Fruit fly (Drosophila melanogaster): ENCODE data around the gene alpha-Man-Ic.
A peak's percentile ranks its signal among the peaks of the same experiment; 100 is the strongest.

The alpha-Man-Ic gene

dm6 chr3R:29903775-29904356, 26.3 kb downstream of the alpha-Man-Ic start, which contains the start of gene CG15517:
Gene CG15517, minus strand, starts transcription at chr3R:29903825.
- TF ChIP-seq CTCF (optimal IDR thresholded peaks at IDR 0.05) (peak; percentile 65 to 89), CG8478 (optimal IDR thresholded peaks at IDR 0.05) (no peak)

- no peak for TF ChIP-seq CTCF (optimal IDR thresholded peaks at IDR 0.05)
- no peak for TF ChIP-seq CG8478 (optimal IDR thresholded peaks at IDR 0.05)
Measured at dm6 chr3R:29899635-29900034, 30.6 kb downstream of the alpha-Man-Ic start.

- no peak for TF ChIP-seq CTCF (optimal IDR thresholded peaks at IDR 0.05)
- TF ChIP-seq CG8478 (optimal IDR thresholded peaks at IDR 0.05), result no peak
Measured at dm6 chr3R:29898588-29898987, 31.6 kb downstream of the alpha-Man-Ic start.

dm6 chr3R:29894393-29894792, 35.8 kb downstream of the alpha-Man-Ic start:
- TF ChIP-seq CG8478 (optimal IDR thresholded peaks at IDR 0.05) (no peak), CTCF (optimal IDR thresholded peaks at IDR 0.05) (no peak)

- TF ChIP-seq CTCF (optimal IDR thresholded peaks at IDR 0.05), result no peak
- TF ChIP-seq CG8478 (optimal IDR thresholded peaks at IDR 0.05), result no peak
Measured at dm6 chr3R:29893030-29893429, 37.2 kb downstream of the alpha-Man-Ic start.

dm6 chr3R:29891183-29891582, 39.0 kb downstream of the alpha-Man-Ic start:
- TF ChIP-seq CTCF (optimal IDR thresholded peaks at IDR 0.05), result no peak
- no peak for TF ChIP-seq CG8478 (optimal IDR thresholded peaks at IDR 0.05)

- TF ChIP-seq CG8478 (optimal IDR thresholded peaks at IDR 0.05) (no peak), CTCF (optimal IDR thresholded peaks at IDR 0.05) (no peak)
Measured at dm6 chr3R:29880306-29880705, 49.9 kb downstream of the alpha-Man-Ic start.

All from S2 (cell line).